Fruit fly (Drosophila melanogaster) whole organism, prepupa: ENCODE data around the gene CG10348.

Source experiments
- CG6854 ChIP-seq: fragments of 200-800 bp; sonication (Bioruptor generic); optimal IDR thresholded peaks from 2 replicates; lab custom pipeline; 2017; ENCODE audit warnings: missing biosample characterization, mild to moderate bottlenecking, missing genetic modification characterization
- CG8119 ChIP-seq: fragments of 200-800 bp; sonication (Bioruptor generic); IDR thresholded peaks from 3 replicates; pipeline ENCODE4 v1.3.6; 2022; ENCODE audit warnings: missing biosample characterization, missing genetic modification characterization
- CG8632 ChIP-seq: fragments of 200-800 bp; sonication (Bioruptor generic); optimal IDR thresholded peaks from 3 replicates; lab custom pipeline; 2016; ENCODE audit warnings: missing biosample characterization, missing genetic modification characterization
- CG9139 ChIP-seq: fragments of 200-800 bp; sonication (Bioruptor generic); optimal IDR thresholded peaks from 3 replicates; lab custom pipeline; 2017; ENCODE audit warnings: missing biosample characterization, mild to moderate bottlenecking, missing genetic modification characterization
- Eip78C ChIP-seq: fragments of 200-800 bp; sonication (Bioruptor generic); peaks from one replicate; lab custom pipeline; 2016; ENCODE audit warnings: missing biosample characterization, missing genetic modification characterization
- Lpt ChIP-seq: fragments of 200-800 bp; sonication (Bioruptor generic); optimal IDR thresholded peaks from 3 replicates; lab custom pipeline; 2016; ENCODE audit warnings: missing biosample characterization, missing genetic modification characterization
- salr ChIP-seq, 2 experiments: fragments of 200-800 bp; sonication (Bioruptor generic); optimal IDR thresholded peaks; 3 replicates each; lab custom pipeline; 2016 to 2018; ENCODE audit warnings: missing biosample characterization in 2 of 2, missing genetic modification characterization in 2 of 2, mild to moderate bottlenecking in 1 of 2

DNA sequence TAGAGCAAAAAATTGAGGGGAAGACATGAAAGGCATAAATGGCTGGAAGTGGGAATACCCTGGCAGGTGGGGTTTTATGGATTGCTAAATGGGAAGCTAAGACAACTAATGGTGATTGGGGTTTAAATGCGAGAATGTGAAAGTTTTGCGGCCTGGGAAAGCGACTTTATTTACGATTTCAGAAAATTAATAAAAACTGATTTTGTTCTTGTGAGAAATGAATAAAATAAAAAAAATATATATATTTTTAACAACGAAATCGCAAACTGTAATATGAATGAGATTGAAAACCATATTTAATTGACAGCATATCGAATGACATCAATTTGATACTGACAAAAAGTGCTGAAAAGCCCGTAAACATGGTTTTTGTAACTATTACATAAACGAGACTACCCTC, 19.0 kb upstream of the CG10348 start:
- no peak for TF ChIP-seq CG8119 (GFP tag; lab: Robert Waterston, UW)
- TF ChIP-seq salr (GFP tag; optimal IDR thresholded peaks at IDR 0.05; lab: Kevin White, UChicago) = peak in 1 of 2 experiments; percentile 37
- no peak for TF ChIP-seq Eip78C
- TF ChIP-seq Lpt (GFP tag; lab: Kevin White, UChicago) = no peak
- TF ChIP-seq CG9139 = no peak
- TF ChIP-seq CG6854 (GFP tag; lab: Kevin White, UChicago) = no peak
- no peak for TF ChIP-seq CG8632
